Worm (Caenorhabditis elegans): Measurements from ENCODE around the gene C55C3.8.

DNA sequence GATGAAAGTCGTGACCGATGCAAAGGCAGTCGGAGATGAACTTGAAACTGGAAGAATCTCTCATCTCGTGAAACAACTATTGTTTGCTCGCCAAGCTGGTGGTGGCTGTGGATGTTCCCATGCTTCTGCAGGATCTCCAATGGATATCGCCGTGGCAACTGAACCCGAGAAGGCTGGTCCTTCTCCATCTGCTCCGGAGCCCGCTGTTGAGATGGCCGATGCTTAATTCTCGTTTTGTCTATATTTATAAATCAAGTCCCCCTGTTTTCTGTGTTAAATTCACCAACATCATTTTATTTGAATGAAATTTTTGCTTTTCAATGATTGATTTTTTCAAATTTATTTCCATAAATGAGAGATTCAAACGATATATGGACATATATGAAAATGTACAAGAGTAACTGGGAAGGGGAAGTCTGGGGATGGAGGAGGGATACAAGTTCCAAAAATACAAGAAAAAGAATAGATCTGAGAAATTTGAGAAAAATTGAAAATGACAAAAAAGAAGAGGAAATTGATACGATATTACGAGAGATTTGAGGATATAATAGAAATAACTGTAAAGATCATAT lies 40.0 kb upstream of the C55C3.8 start:
- TF ChIP-seq mab-5 (tag; optimal IDR thresholded peaks at IDR 0.05) (no peak), elt-3 (tag; optimal IDR thresholded peaks at IDR 0.05) (no peak), unc-39 (tag; optimal IDR thresholded peaks at IDR 0.05) (no peak), ces-1 (GFP tag; optimal IDR thresholded peaks at IDR 0.05) (no peak), unc-62 (GFP tag; optimal IDR thresholded peaks at IDR 0.05) (no peak)
